Worm (Caenorhabditis elegans) whole organism, late embryonic: ENCODE results near the gene nhr-126.
"Not testable (repeated sequence)": the region's sequence is repeated elsewhere in the genome, so short reads cannot be mapped to it uniquely, and the experiment has no call there.

Source experiments
- C38D4.7 ChIP-seq: fragments of 200-800 bp; sonication (Bioruptor generic); optimal IDR thresholded peaks from 2 replicates; lab custom pipeline; 2018; ENCODE audit warnings: mild to moderate bottlenecking, missing genetic modification characterization, moderate library complexity, missing compliant biosample characterization
- F13H6.1 ChIP-seq: sonication (generic microtip); optimal IDR thresholded peaks from 2 replicates; lab custom pipeline; 2016; ENCODE audit warnings: missing genetic modification characterization, missing compliant biosample characterization
- T23F11.4 ChIP-seq: fragments of 200-800 bp; sonication (Bioruptor generic); optimal IDR thresholded peaks from 2 replicates; lab custom pipeline; 2018; ENCODE audit warnings: mild to moderate bottlenecking, missing genetic modification characterization, missing compliant biosample characterization
- ahr-1 ChIP-seq: sonication (generic microtip); optimal IDR thresholded peaks from 2 replicates; lab custom pipeline; 2016; ENCODE audit warnings: missing genetic modification characterization, missing compliant biosample characterization
- ama-1 ChIP-seq: fragments of 150-350 bp; optimal IDR thresholded peaks from 2 replicates; lab custom pipeline; 2014
- ceh-14 ChIP-seq: sonication (generic microtip); optimal IDR thresholded peaks from 2 replicates; lab custom pipeline; 2016; ENCODE audit warnings: missing genotype, missing genetic modification characterization, missing compliant biosample characterization
- ceh-18 ChIP-seq: sonication (generic microtip); optimal IDR thresholded peaks from 2 replicates; lab custom pipeline; 2016; ENCODE audit warnings: missing genetic modification characterization, missing compliant biosample characterization
- ceh-19 ChIP-seq: fragments of 200-800 bp; sonication (Bioruptor generic); optimal IDR thresholded peaks from 2 replicates; lab custom pipeline; 2018; ENCODE audit warnings: mild to moderate bottlenecking, missing genetic modification characterization, missing compliant biosample characterization
- ceh-31 ChIP-seq: sonication (generic microtip); optimal IDR thresholded peaks from 2 replicates; lab custom pipeline; 2016; ENCODE audit warnings: missing genetic modification characterization, missing compliant biosample characterization
- ceh-34 ChIP-seq: sonication (generic microtip); optimal IDR thresholded peaks from 2 replicates; lab custom pipeline; 2016; ENCODE audit warnings: mild to moderate bottlenecking, missing genetic modification characterization, missing compliant biosample characterization
- ceh-9 ChIP-seq: sonication (generic microtip); optimal IDR thresholded peaks from 2 replicates; lab custom pipeline; 2016; ENCODE audit warnings: mild to moderate bottlenecking, missing genetic modification characterization, inconsistent platforms, missing compliant biosample characterization
- che-1 ChIP-seq: sonication (generic microtip); optimal IDR thresholded peaks from 2 replicates; lab custom pipeline; 2016; ENCODE audit warnings: mild to moderate bottlenecking, missing genetic modification characterization, missing compliant biosample characterization
- dmd-4 ChIP-seq: sonication (generic microtip); optimal IDR thresholded peaks from 2 replicates; lab custom pipeline; 2016; ENCODE audit warnings: borderline replicate concordance, missing genetic modification characterization, missing compliant biosample characterization
- dve-1 ChIP-seq: sonication (generic microtip); optimal IDR thresholded peaks from 2 replicates; lab custom pipeline; 2017; ENCODE audit warnings: antibody characterized with exemption, mild to moderate bottlenecking, missing genetic modification characterization, missing compliant biosample characterization
- elt-2 ChIP-seq: sonication (generic microtip); optimal IDR thresholded peaks from 2 replicates; lab custom pipeline; 2016; ENCODE audit warnings: missing genetic modification reagents, missing genetic modification characterization, missing compliant biosample characterization
- elt-4 ChIP-seq: sonication (generic microtip); optimal IDR thresholded peaks from 2 replicates; lab custom pipeline; 2016; ENCODE audit warnings: missing genetic modification characterization, missing compliant biosample characterization
- eyg-1 ChIP-seq: sonication (generic microtip); optimal IDR thresholded peaks from 2 replicates; lab custom pipeline; 2016; ENCODE audit warnings: missing genotype, missing genetic modification characterization, missing compliant biosample characterization
- fax-1 ChIP-seq: sonication (generic microtip); optimal IDR thresholded peaks from 2 replicates; lab custom pipeline; 2016; ENCODE audit warnings: missing genotype, missing genetic modification characterization, missing compliant biosample characterization
- fkh-10 ChIP-seq: fragments of 150-350 bp; optimal IDR thresholded peaks from 2 replicates; lab custom pipeline; 2014; ENCODE audit warnings: missing biosample characterization, missing genetic modification reagents, missing genetic modification characterization
- fkh-6 ChIP-seq: sonication (generic microtip); optimal IDR thresholded peaks from 2 replicates; lab custom pipeline; 2016; ENCODE audit warnings: missing genetic modification characterization, missing compliant biosample characterization
- gmeb-2 ChIP-seq: sonication (generic microtip); optimal IDR thresholded peaks from 2 replicates; lab custom pipeline; 2016; ENCODE audit warnings: missing genetic modification characterization, inconsistent platforms, missing compliant biosample characterization
- hlh-13 ChIP-seq: fragments of 200-800 bp; sonication (Bioruptor generic); optimal IDR thresholded peaks from 2 replicates; lab custom pipeline; 2018; ENCODE audit warnings: mild to moderate bottlenecking, missing genetic modification characterization, missing compliant biosample characterization
- mec-3 ChIP-seq: sonication (generic microtip); optimal IDR thresholded peaks from 2 replicates; lab custom pipeline; 2016; ENCODE audit warnings: borderline replicate concordance, missing genetic modification characterization, missing compliant biosample characterization
- nfya-1 ChIP-seq: sonication (generic microtip); optimal IDR thresholded peaks from 2 replicates; lab custom pipeline; 2017; ENCODE audit warnings: missing genetic modification characterization, mild to moderate bottlenecking, missing compliant biosample characterization, antibody characterized with exemption, moderate library complexity
- nhr-11 ChIP-seq: fragments of 150-350 bp; optimal IDR thresholded peaks from 2 replicates; lab custom pipeline; 2014; ENCODE audit warnings: missing biosample characterization, missing genetic modification characterization
- nhr-232 ChIP-seq: sonication (generic microtip); optimal IDR thresholded peaks from 2 replicates; lab custom pipeline; 2016; ENCODE audit warnings: missing genetic modification characterization, missing compliant biosample characterization
- odd-2 ChIP-seq: sonication (generic microtip); optimal IDR thresholded peaks from 2 replicates; lab custom pipeline; 2017; ENCODE audit warnings: antibody characterized with exemption, mild to moderate bottlenecking, missing genetic modification characterization, missing compliant biosample characterization
- pag-3 ChIP-seq: sonication (generic microtip); optimal IDR thresholded peaks from 2 replicates; lab custom pipeline; 2016; ENCODE audit warnings: missing compliant biosample characterization, missing genetic modification characterization, borderline replicate concordance
- pat-9 ChIP-seq: fragments of 200-800 bp; sonication (Bioruptor generic); optimal IDR thresholded peaks from 2 replicates; lab custom pipeline; 2018; ENCODE audit warnings: mild to moderate bottlenecking, missing genetic modification characterization, moderate library complexity, missing compliant biosample characterization
- pax-1 ChIP-seq: fragments of 150-350 bp; optimal IDR thresholded peaks from 2 replicates; lab custom pipeline; 2014; ENCODE audit warnings: missing biosample characterization, missing genetic modification characterization
- pha-4 ChIP-seq: fragments of 150-350 bp; optimal IDR thresholded peaks from 2 replicates; lab custom pipeline; 2018; ENCODE audit warnings: missing biosample characterization, missing genetic modification reagents, missing genetic modification characterization
- ref-2 ChIP-seq: sonication (generic microtip); optimal IDR thresholded peaks from 2 replicates; lab custom pipeline; 2016; ENCODE audit warnings: missing genetic modification characterization, missing compliant biosample characterization
- rnt-1 ChIP-seq: sonication (generic microtip); optimal IDR thresholded peaks from 2 replicates; lab custom pipeline; 2016; ENCODE audit warnings: missing genetic modification characterization, missing compliant biosample characterization
- sdc-2 ChIP-seq: sonication (generic microtip); optimal IDR thresholded peaks from 2 replicates; lab custom pipeline; 2016; ENCODE audit warnings: missing genotype, missing genetic modification characterization, missing compliant biosample characterization
- sox-2 ChIP-seq: fragments of 200-800 bp; sonication (Bioruptor generic); IDR thresholded peaks from 2 replicates; pipeline ENCODE4 v1.3.6; 2022; ENCODE audit warnings: missing genetic modification reagents, missing genetic modification characterization, missing compliant biosample characterization
- sox-4 ChIP-seq: sonication (generic microtip); optimal IDR thresholded peaks from 2 replicates; lab custom pipeline; 2017; ENCODE audit warnings: mild to moderate bottlenecking, missing genetic modification characterization, inconsistent platforms, missing compliant biosample characterization
- tbx-2 ChIP-seq: sonication (generic microtip); optimal IDR thresholded peaks from 2 replicates; lab custom pipeline; 2016; ENCODE audit warnings: missing genetic modification characterization, missing compliant biosample characterization
- tbx-7 ChIP-seq: sonication (generic microtip); optimal IDR thresholded peaks from 2 replicates; lab custom pipeline; 2016; ENCODE audit warnings: missing genotype, missing genetic modification characterization, missing compliant biosample characterization
- unc-42 ChIP-seq: sonication (generic microtip); optimal IDR thresholded peaks from 2 replicates; lab custom pipeline; 2016; ENCODE audit warnings: missing genotype, missing genetic modification characterization, missing compliant biosample characterization
- unc-55 ChIP-seq: sonication (generic microtip); optimal IDR thresholded peaks from 2 replicates; lab custom pipeline; 2017; ENCODE audit warnings: missing biosample characterization, missing genetic modification reagents, missing genetic modification characterization
- unc-86 ChIP-seq: sonication (generic microtip); optimal IDR thresholded peaks from 2 replicates; lab custom pipeline; 2016; ENCODE audit warnings: missing genetic modification characterization, missing compliant biosample characterization
- zip-5 ChIP-seq: sonication (generic microtip); optimal IDR thresholded peaks from 2 replicates; lab custom pipeline; 2016; ENCODE audit warnings: missing genetic modification characterization, missing compliant biosample characterization

nhr-126 gene

ce11 chrV:2255191-2255590 lies 26.3 kb downstream of the nhr-126 start, which contains the start of gene F41B5.1:
Gene F41B5.1 (plus strand): TSS chrV:2255533.
- not testable (repeated sequence) for TF ChIP-seq ceh-18, nhr-11, F13H6.1 (tag; lab: Kevin White, UChicago)

ce11 chrV:2259750-2260149 lies 30.9 kb downstream of the nhr-126 start, which contains the start of gene nhr-182:
Gene nhr-182 (minus strand): TSS chrV:2259927.
- TF ChIP-seq elt-2 (tag; lab: Kevin White, UChicago) (no peak), unc-42 (no peak), fkh-6 (tag; lab: Kevin White, UChicago) (no peak), pax-1 (no peak), tbx-7 (tag; lab: Kevin White, UChicago) (no peak), ama-1 (no peak), mec-3 (tag; lab: Kevin White, UChicago) (no peak), pha-4 (tag; lab: Kevin White, UChicago) (no peak), zip-5 (tag; lab: Kevin White, UChicago) (no peak)

ce11 chrV:2260660-2261059 lies 31.8 kb downstream of the nhr-126 start, which contains the start of gene F41B5.12:
Gene F41B5.12 (plus strand): TSS chrV:2260960.
- no peak for TF ChIP-seq F13H6.1 (tag; lab: Kevin White, UChicago)
- no peak for TF ChIP-seq unc-42
- TF ChIP-seq nhr-232 (tag; lab: Kevin White, UChicago), result no peak
- TF ChIP-seq nfya-1 (tag; lab: Kevin White, UChicago), result no peak
- no peak for TF ChIP-seq elt-4 (tag; lab: Kevin White, UChicago)
- no peak for TF ChIP-seq elt-2 (tag; lab: Kevin White, UChicago)
- TF ChIP-seq, all 69 proteins: peak for 0

- TF ChIP-seq ceh-34, result no peak
- TF ChIP-seq fax-1, result no peak
- TF ChIP-seq pax-1, result peak; percentile 69
- TF ChIP-seq ceh-14 (tag; lab: Kevin White, UChicago), result no peak
Observed at ce11 chrV:2264455-2264854, 35.6 kb downstream of the nhr-126 start, which contains the start of gene nhr-183. Gene nhr-183 (minus strand): TSS chrV:2264634.

- no peak for TF ChIP-seq ahr-1 (tag; lab: Kevin White, UChicago)
- no peak for TF ChIP-seq pat-9 (tag; lab: Kevin White, UChicago)
- no peak for TF ChIP-seq sox-4 (tag; lab: Kevin White, UChicago)
- TF ChIP-seq fkh-10, result no peak
- no peak for TF ChIP-seq tbx-2
- TF ChIP-seq sdc-2, result no peak
- no peak for TF ChIP-seq rnt-1
- TF ChIP-seq ref-2, result no peak
- no peak for TF ChIP-seq C38D4.7 (GFP tag; lab: Kevin White, UChicago)
- TF ChIP-seq che-1, result no peak
- TF ChIP-seq ceh-19 (GFP tag; lab: Kevin White, UChicago), result no peak
- no peak for TF ChIP-seq ceh-18 (tag; lab: Kevin White, UChicago)
- no peak for TF ChIP-seq unc-55
- no peak for TF ChIP-seq unc-86 (tag; lab: Kevin White, UChicago)
- TF ChIP-seq T23F11.4 (GFP tag; lab: Kevin White, UChicago), result no peak
- TF ChIP-seq dmd-4 (tag; lab: Kevin White, UChicago), result no peak
Observed at ce11 chrV:2264925-2265324, 36.0 kb downstream of the nhr-126 start.

- TF ChIP-seq odd-2 (tag; lab: Kevin White, UChicago) (no peak), dve-1 (tag; lab: Kevin White, UChicago) (no peak), pat-9 (tag; lab: Kevin White, UChicago) (no peak), ceh-9 (tag; lab: Kevin White, UChicago) (no peak), pag-3 (tag; lab: Kevin White, UChicago) (no peak), fkh-6 (tag; lab: Kevin White, UChicago) (no peak), ceh-31 (no peak), gmeb-2 (no peak), pax-1 (no peak), hlh-13 (GFP tag; lab: Kevin White, UChicago) (no peak), fkh-10 (no peak), eyg-1 (tag; lab: Kevin White, UChicago) (no peak), sdc-2 (no peak), ama-1 (no peak), elt-2 (tag; lab: Kevin White, UChicago) (no peak), sox-2 (GFP tag; lab: Robert Waterston, UW) (no peak), mec-3 (tag; lab: Kevin White, UChicago) (no peak)
Observed at ce11 chrV:2266958-2267357, 38.1 kb downstream of the nhr-126 start, which contains the start of gene nhr-275. Gene nhr-275 (minus strand): TSS chrV:2267058.
